Worm (Caenorhabditis elegans): ENCODE data around the gene H40L08.1.

DNA sequence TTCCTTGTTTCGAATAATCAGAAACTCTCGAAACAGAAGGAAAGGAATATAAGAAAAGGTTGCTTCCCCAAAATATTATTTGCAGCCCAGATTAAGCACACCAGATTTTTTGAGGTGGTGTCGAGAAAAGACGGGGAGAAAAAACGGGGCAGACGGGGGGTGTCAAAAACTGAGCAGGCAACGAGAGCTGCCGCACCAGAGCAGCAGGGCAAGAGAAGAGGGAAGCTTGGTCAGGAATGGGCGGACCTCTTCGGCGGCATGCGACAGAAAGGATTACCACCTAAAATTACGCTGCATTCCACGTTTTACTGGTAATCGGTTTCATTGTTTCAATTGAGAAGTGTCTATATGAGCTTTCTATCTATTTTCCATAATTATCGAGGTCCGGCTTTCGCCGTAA lies 48.2 kb upstream of the H40L08.1 start:
- no peak for TF ChIP-seq mls-2 (tag; optimal IDR thresholded peaks at IDR 0.05)
- no peak for TF ChIP-seq unc-120 (tag; optimal IDR thresholded peaks at IDR 0.05; ENCODE audit: poor library complexity, severe bottlenecking)
- TF ChIP-seq ces-1 (GFP tag; optimal IDR thresholded peaks at IDR 0.05) = no peak
- TF ChIP-seq elt-1 (tag; optimal IDR thresholded peaks at IDR 0.05; ENCODE audit: borderline replicate concordance, insufficient read depth) = no peak
- TF ChIP-seq nhr-237 (tag; optimal IDR thresholded peaks at IDR 0.05) = no peak
- no peak for TF ChIP-seq nhr-12 (tag; optimal IDR thresholded peaks at IDR 0.05)
- TF ChIP-seq blmp-1 (tag; optimal IDR thresholded peaks at IDR 0.05) = no peak
- TF ChIP-seq mab-5 (tag; optimal IDR thresholded peaks at IDR 0.05) = no peak
- no peak for TF ChIP-seq ceh-83 (GFP tag; optimal IDR thresholded peaks at IDR 0.05)
- TF ChIP-seq nhr-28 (tag; optimal IDR thresholded peaks at IDR 0.05) = no peak
